Worm (Caenorhabditis elegans) whole organism, L2 larva: ENCODE results near the gene cgt-3.

Experiments
- C34F6.9 ChIP-seq: fragments of 150-350 bp; optimal IDR thresholded peaks from 2 replicates; lab custom pipeline; 2014; ENCODE audit warnings: missing biosample characterization, missing genetic modification characterization
- F13H6.1 ChIP-seq: sonication (generic microtip); optimal IDR thresholded peaks from 2 replicates; lab custom pipeline; 2016; ENCODE audit warnings: missing genetic modification characterization, missing compliant biosample characterization
- R02D3.7 ChIP-seq: fragments of 150-350 bp; optimal IDR thresholded peaks from 2 replicates; lab custom pipeline; 2014; ENCODE audit warnings: missing biosample characterization, missing genetic modification characterization
- ZK546.5 ChIP-seq: sonication (generic microtip); optimal IDR thresholded peaks from 2 replicates; lab custom pipeline; 2017; ENCODE audit warnings: missing biosample characterization, missing genetic modification characterization
- alr-1 ChIP-seq: fragments of 150-350 bp; optimal IDR thresholded peaks from 2 replicates; lab custom pipeline; 2014; ENCODE audit warnings: missing biosample characterization, missing genetic modification characterization
- aly-2 ChIP-seq: fragments of 150-350 bp; optimal IDR thresholded peaks from 2 replicates; lab custom pipeline; 2014; ENCODE audit warnings: missing biosample characterization, missing genetic modification characterization
- ama-1 ChIP-seq: fragments of 150-350 bp; optimal IDR thresholded peaks from 2 replicates; lab custom pipeline; 2018; ENCODE audit warnings: inconsistent platforms
- blmp-1 ChIP-seq: sonication (generic microtip); optimal IDR thresholded peaks from 2 replicates; lab custom pipeline; 2017; ENCODE audit warnings: missing genetic modification characterization, mild to moderate bottlenecking, missing compliant biosample characterization, antibody characterized with exemption, moderate library complexity; ENCODE audit not compliant: insufficient read depth
- ceh-16 ChIP-seq: fragments of 150-350 bp; optimal IDR thresholded peaks from 2 replicates; lab custom pipeline; 2014; ENCODE audit warnings: missing biosample characterization, missing genetic modification characterization
- ceh-82 ChIP-seq: fragments of 150-350 bp; optimal IDR thresholded peaks from 2 replicates; lab custom pipeline; 2014; ENCODE audit warnings: missing biosample characterization, missing genetic modification characterization
- crh-2 ChIP-seq: sonication (generic microtip); optimal IDR thresholded peaks from 2 replicates; lab custom pipeline; 2017; ENCODE audit warnings: missing biosample characterization, missing genetic modification characterization
- egl-27 ChIP-seq: sonication (generic microtip); optimal IDR thresholded peaks from 3 replicates; lab custom pipeline; 2017; ENCODE audit warnings: missing biosample characterization, missing genetic modification reagents, missing genetic modification characterization
- elt-1 ChIP-seq: fragments of 150-350 bp; optimal IDR thresholded peaks from 2 replicates; lab custom pipeline; 2014; ENCODE audit warnings: missing biosample characterization, missing genetic modification characterization
- elt-3 ChIP-seq: sonication (generic microtip); optimal IDR thresholded peaks from 2 replicates; lab custom pipeline; 2017; ENCODE audit warnings: missing biosample characterization, missing genetic modification characterization
- fos-1 ChIP-seq: fragments of 150-350 bp; optimal IDR thresholded peaks from 2 replicates; lab custom pipeline; 2014; ENCODE audit warnings: missing biosample characterization, missing genetic modification characterization
- gmeb-1 ChIP-seq: fragments of 150-350 bp; optimal IDR thresholded peaks from 2 replicates; lab custom pipeline; 2014; ENCODE audit warnings: missing biosample characterization, missing genetic modification characterization
- lin-11 ChIP-seq: fragments of 150-350 bp; sonication (generic microtip); optimal IDR thresholded peaks from 2 replicates; lab custom pipeline; 2014; ENCODE audit warnings: missing biosample characterization, missing genetic modification characterization, inconsistent platforms, mixed read lengths
- lin-13 ChIP-seq: fragments of 150-350 bp; optimal IDR thresholded peaks from 2 replicates; lab custom pipeline; 2014; ENCODE audit warnings: missing biosample characterization, missing genetic modification reagents, missing genetic modification characterization
- lin-39 ChIP-seq: fragments of 150-350 bp; optimal IDR thresholded peaks from 2 replicates; lab custom pipeline; 2014; ENCODE audit warnings: missing biosample characterization, missing genetic modification reagents, missing genetic modification characterization
- lsy-2 ChIP-seq, 2 experiments: fragments of 150-350 bp in 1 of 2; sonication (generic microtip) in 1 of 2; optimal IDR thresholded peaks; 2 replicates each; lab custom pipeline; 2014 to 2017; ENCODE audit warnings: missing biosample characterization in 2 of 2, missing genetic modification characterization in 2 of 2
- mab-5 ChIP-seq: fragments of 150-350 bp; optimal IDR thresholded peaks from 2 replicates; lab custom pipeline; 2014; ENCODE audit warnings: missing biosample characterization, missing genetic modification characterization
- mbf-1 ChIP-seq: sonication (generic microtip); optimal IDR thresholded peaks from 2 replicates; lab custom pipeline; 2017; ENCODE audit warnings: missing biosample characterization, missing genetic modification characterization
- mdl-1 ChIP-seq, 2 experiments: fragments of 150-350 bp in 1 of 2; sonication (generic microtip) in 1 of 2; optimal IDR thresholded peaks; 2 replicates each; lab custom pipeline; 2017; ENCODE audit warnings: missing biosample characterization in 2 of 2, missing genetic modification characterization in 2 of 2
- nhr-10 ChIP-seq: sonication (generic microtip); optimal IDR thresholded peaks from 2 replicates; lab custom pipeline; 2017; ENCODE audit warnings: missing biosample characterization, missing genetic modification characterization
- nhr-11 ChIP-seq: fragments of 150-350 bp; optimal IDR thresholded peaks from 2 replicates; lab custom pipeline; 2014; ENCODE audit warnings: missing biosample characterization, missing genetic modification characterization
- nhr-12 ChIP-seq: fragments of 150-350 bp; optimal IDR thresholded peaks from 2 replicates; lab custom pipeline; 2014; ENCODE audit warnings: missing biosample characterization, missing genetic modification characterization
- nhr-129 ChIP-seq: fragments of 150-350 bp; optimal IDR thresholded peaks from 2 replicates; lab custom pipeline; 2014; ENCODE audit warnings: missing biosample characterization, missing genetic modification characterization
- nhr-21 ChIP-seq: fragments of 150-350 bp; optimal IDR thresholded peaks from 2 replicates; lab custom pipeline; 2014; ENCODE audit warnings: missing biosample characterization, missing genetic modification characterization
- nhr-23 ChIP-seq: fragments of 150-350 bp; optimal IDR thresholded peaks from 2 replicates; lab custom pipeline; 2014; ENCODE audit warnings: missing biosample characterization, missing genetic modification reagents, missing genetic modification characterization
- nhr-237 ChIP-seq: fragments of 150-350 bp; optimal IDR thresholded peaks from 2 replicates; lab custom pipeline; 2014; ENCODE audit warnings: missing biosample characterization, missing genetic modification characterization
- nhr-25 ChIP-seq: fragments of 150-350 bp; sonication (generic microtip); optimal IDR thresholded peaks from 3 replicates; lab custom pipeline; 2014; ENCODE audit warnings: missing biosample characterization, missing genetic modification characterization
- nhr-6 ChIP-seq: fragments of 150-350 bp; optimal IDR thresholded peaks from 2 replicates; lab custom pipeline; 2014; ENCODE audit warnings: missing biosample characterization, missing genetic modification characterization
- peb-1 ChIP-seq: fragments of 150-350 bp; optimal IDR thresholded peaks from 2 replicates; lab custom pipeline; 2014; ENCODE audit warnings: missing biosample characterization, missing genetic modification characterization
- sem-4 ChIP-seq: fragments of 150-350 bp; optimal IDR thresholded peaks from 2 replicates; lab custom pipeline; 2014; ENCODE audit warnings: missing biosample characterization, missing genetic modification reagents, missing genetic modification characterization
- skn-1 ChIP-seq: sonication (generic microtip); optimal IDR thresholded peaks from 2 replicates; lab custom pipeline; 2017; ENCODE audit warnings: missing biosample characterization, missing genetic modification characterization
- sma-3 ChIP-seq: sonication (generic microtip); optimal IDR thresholded peaks from 2 replicates; lab custom pipeline; 2016; ENCODE audit warnings: missing genetic modification reagents, missing genetic modification characterization, missing compliant biosample characterization
- snpc-4 ChIP-seq: fragments of 150-350 bp; optimal IDR thresholded peaks from 2 replicates; lab custom pipeline; 2014; ENCODE audit warnings: missing biosample characterization, missing genetic modification characterization
- unc-39 ChIP-seq: fragments of 150-350 bp; optimal IDR thresholded peaks from 2 replicates; lab custom pipeline; 2014; ENCODE audit warnings: missing biosample characterization, missing genetic modification characterization
- unc-62 ChIP-seq: fragments of 150-350 bp; optimal IDR thresholded peaks from 2 replicates; lab custom pipeline; 2014; ENCODE audit warnings: missing biosample characterization, missing genetic modification reagents, missing genetic modification characterization
- zag-1 ChIP-seq: fragments of 150-350 bp; optimal IDR thresholded peaks from 2 replicates; lab custom pipeline; 2014; ENCODE audit warnings: missing biosample characterization, missing genetic modification characterization
- ztf-11 ChIP-seq: sonication (generic microtip); optimal IDR thresholded peaks from 2 replicates; lab custom pipeline; 2017; ENCODE audit warnings: missing biosample characterization, missing genetic modification characterization
- ztf-4 ChIP-seq: fragments of 150-350 bp; optimal IDR thresholded peaks from 2 replicates; lab custom pipeline; 2014; ENCODE audit warnings: missing biosample characterization, missing genetic modification characterization

The cgt-3 gene

DNA sequence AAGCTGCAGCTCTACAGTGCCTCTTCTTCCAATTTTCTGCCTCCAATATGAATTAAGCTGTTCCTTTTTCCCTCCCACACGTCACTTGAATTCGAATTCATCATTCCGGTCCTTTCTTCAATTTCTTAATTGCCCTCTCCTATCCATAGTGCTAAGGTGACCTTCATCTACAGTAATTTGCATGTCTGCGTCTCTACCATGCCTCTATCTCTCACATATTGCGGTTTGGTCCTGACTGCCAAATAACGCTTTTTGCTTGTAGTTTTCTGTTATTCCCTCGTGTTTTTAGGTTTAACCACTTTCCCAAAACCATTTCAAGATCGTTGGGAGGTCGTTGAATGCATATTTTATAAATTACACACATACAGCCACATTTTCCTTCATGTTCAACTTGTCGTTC, 30.4 kb upstream of the cgt-3 start:
- peak; percentile 3 for TF ChIP-seq ceh-16
- TF ChIP-seq C34F6.9: peak; percentile 22
- peak; percentile 72 for TF ChIP-seq nhr-25
- peak in 1 of 2 experiments; percentile 10 for TF ChIP-seq lsy-2 (tag; optimal IDR thresholded peaks at IDR 0.05; lab: Kevin White, UChicago)
- no peak for TF ChIP-seq aly-2 (tag; lab: Kevin White, UChicago)

DNA sequence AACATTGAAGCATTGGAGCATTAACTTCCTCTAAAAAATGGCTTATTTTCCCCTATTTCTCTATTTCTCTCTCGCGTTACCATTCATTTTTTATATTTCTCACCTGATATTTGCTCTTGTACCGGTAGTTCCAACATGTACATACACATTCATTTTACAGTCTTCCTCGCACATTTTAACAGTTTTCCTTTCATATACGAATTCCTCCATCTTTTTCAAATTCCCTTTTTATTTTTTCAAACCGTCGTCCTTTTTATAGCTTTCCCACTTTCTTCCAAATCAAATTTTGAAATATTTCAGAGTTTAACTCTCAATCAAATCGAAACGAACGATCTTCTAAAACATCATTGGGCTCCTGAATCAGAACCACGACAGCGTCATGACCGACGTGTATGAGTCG, 26.9 kb upstream of the cgt-3 start, which contains the start of gene rfip-1:
rfip-1 (plus strand) TSS at position 301 of the 400 bp plus-strand sequence.
- no peak for TF ChIP-seq alr-1 (tag; lab: Kevin White, UChicago)
- no peak for TF ChIP-seq skn-1 (tag; lab: Kevin White, UChicago)
- TF ChIP-seq unc-39 (tag; lab: Kevin White, UChicago): no peak
- TF ChIP-seq egl-27 (tag; lab: Kevin White, UChicago): no peak
- TF ChIP-seq ztf-4 (tag; lab: Kevin White, UChicago): no peak
- TF ChIP-seq nhr-23 (tag; lab: Kevin White, UChicago): no peak
- no peak for TF ChIP-seq F13H6.1
- TF ChIP-seq C34F6.9: no peak
- TF ChIP-seq mab-5 (tag; lab: Kevin White, UChicago): no peak
- no peak for TF ChIP-seq nhr-11 (tag; lab: Kevin White, UChicago)
- TF ChIP-seq fos-1: no peak
- no peak for TF ChIP-seq mdl-1 (tag; optimal IDR thresholded peaks at IDR 0.05; lab: Kevin White, UChicago)

ce11 chrII:5885966-5886621, 25.0 kb upstream of the cgt-3 start:
- TF ChIP-seq elt-1 (tag; lab: Kevin White, UChicago) (no peak), elt-3 (tag; lab: Kevin White, UChicago) (no peak), peb-1 (tag; lab: Kevin White, UChicago) (no peak), gmeb-1 (no peak), unc-39 (tag; lab: Kevin White, UChicago) (no peak), nhr-23 (tag; lab: Kevin White, UChicago) (no peak), crh-2 (tag; lab: Kevin White, UChicago) (peak; percentile 55), nhr-129 (tag; lab: Kevin White, UChicago) (peak; percentile 31), ztf-4 (tag; lab: Kevin White, UChicago) (peak; percentile 2), sem-4 (tag; lab: Kevin White, UChicago) (no peak), egl-27 (tag; lab: Kevin White, UChicago) (no peak), zag-1 (no peak), lin-11 (tag; lab: Kevin White, UChicago) (no peak), snpc-4 (tag; lab: Kevin White, UChicago) (no peak), nhr-6 (tag; lab: Kevin White, UChicago) (peak; percentile 27), sma-3 (GFP tag; lab: Kevin White, UChicago) (peak; percentile 18), unc-62 (no peak), lin-13 (no peak), ztf-11 (no peak), ceh-82 (tag; lab: Kevin White, UChicago) (no peak), lin-39 (tag; lab: Kevin White, UChicago) (no peak), C34F6.9 (peak; percentile 9), nhr-10 (tag; lab: Kevin White, UChicago) (no peak), ama-1 (lab: Kevin White, UChicago) (no peak), mdl-1 (tag; optimal IDR thresholded peaks at IDR 0.05; lab: Kevin White, UChicago) (no peak), lsy-2 (tag; optimal IDR thresholded peaks at IDR 0.05; lab: Kevin White, UChicago) (peak in 1 of 2 experiments; percentile 27), nhr-12 (tag; lab: Kevin White, UChicago) (no peak), mbf-1 (tag; lab: Kevin White, UChicago) (no peak), nhr-25 (peak; percentile 91), nhr-237 (no peak), ZK546.5 (tag; lab: Kevin White, UChicago) (no peak), R02D3.7 (no peak), aly-2 (tag; lab: Kevin White, UChicago) (no peak), F13H6.1 (peak; percentile 18), fos-1 (peak; percentile 40), blmp-1 (tag; lab: Kevin White, UChicago) (peak; percentile 94), nhr-21 (tag; lab: Kevin White, UChicago) (peak; percentile 52)
